Worm (Caenorhabditis elegans): ENCODE results near the gene R74.8.

DNA sequence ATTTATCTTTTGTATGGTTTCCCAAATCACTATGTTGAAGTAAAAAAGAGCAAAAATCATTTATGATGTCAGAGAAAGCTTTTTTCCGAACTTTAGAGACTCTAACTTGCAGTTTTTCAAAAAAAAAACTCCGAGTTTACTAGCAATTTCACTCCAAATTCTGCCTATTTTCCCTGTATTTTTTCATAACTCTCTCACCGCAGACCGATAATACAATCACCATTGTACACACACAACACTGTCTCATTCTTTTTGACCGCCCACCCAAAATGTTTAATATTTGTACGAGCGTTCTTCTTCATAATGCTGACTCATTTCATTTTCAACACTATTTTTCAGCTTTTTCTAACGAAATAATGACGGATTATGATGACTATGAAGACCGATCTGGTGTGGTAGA lies 22.8 kb downstream of the R74.8 start, which contains the start of gene F43C1.5:
- TF ChIP-seq unc-3 (GFP tag; conservative IDR thresholded peaks at IDR 0.05) = no peak
- TF ChIP-seq unc-3 (tag; optimal IDR thresholded peaks at IDR 0.05) = no peak
- TF ChIP-seq fkh-10 (GFP tag; optimal IDR thresholded peaks at IDR 0.05) = no peak
- TF ChIP-seq elt-4 (tag; optimal IDR thresholded peaks at IDR 0.05) = no peak
- no peak for TF ChIP-seq ceh-31 (tag; optimal IDR thresholded peaks at IDR 0.05)
- TF ChIP-seq ama-1 (optimal IDR thresholded peaks at IDR 0.05) = no peak
- TF ChIP-seq pag-3 (tag; optimal IDR thresholded peaks at IDR 0.05; ENCODE audit: borderline replicate concordance) = no peak
- TF ChIP-seq fax-1 (tag; optimal IDR thresholded peaks at IDR 0.05) = no peak
- no peak for TF ChIP-seq pha-4 (tag; optimal IDR thresholded peaks at IDR 0.05)
- no peak for TF ChIP-seq nhr-11 (tag; optimal IDR thresholded peaks at IDR 0.05)
- no peak for TF ChIP-seq fkh-6 (tag; optimal IDR thresholded peaks at IDR 0.05)
- TF ChIP-seq ceh-6 (GFP tag; optimal IDR thresholded peaks at IDR 0.05) = no peak
- TF ChIP-seq lim-6 (tag; optimal IDR thresholded peaks at IDR 0.05) = no peak
- TF ChIP-seq nfya-1 (tag; optimal IDR thresholded peaks at IDR 0.05) = no peak
- TF ChIP-seq elt-2 (tag; optimal IDR thresholded peaks at IDR 0.05) = no peak
